Worm (Caenorhabditis elegans) whole organism, L2 larva: Measurements from ENCODE around the gene fbxc-45.

ENCODE experiments used
- ama-1 ChIP-seq: fragments of 150-350 bp; optimal IDR thresholded peaks from 2 replicates; lab custom pipeline; 2018; ENCODE audit warnings: inconsistent platforms
- nhr-10 ChIP-seq: sonication (generic microtip); optimal IDR thresholded peaks from 2 replicates; lab custom pipeline; 2017; ENCODE audit warnings: missing biosample characterization, missing genetic modification characterization
- nhr-129 ChIP-seq: fragments of 150-350 bp; optimal IDR thresholded peaks from 2 replicates; lab custom pipeline; 2014; ENCODE audit warnings: missing biosample characterization, missing genetic modification characterization
- peb-1 ChIP-seq: fragments of 150-350 bp; optimal IDR thresholded peaks from 2 replicates; lab custom pipeline; 2014; ENCODE audit warnings: missing biosample characterization, missing genetic modification characterization
- skn-1 ChIP-seq: sonication (generic microtip); optimal IDR thresholded peaks from 2 replicates; lab custom pipeline; 2017; ENCODE audit warnings: missing biosample characterization, missing genetic modification characterization
- unc-62 ChIP-seq: fragments of 150-350 bp; optimal IDR thresholded peaks from 2 replicates; lab custom pipeline; 2014; ENCODE audit warnings: missing biosample characterization, missing genetic modification reagents, missing genetic modification characterization
- zag-1 ChIP-seq: fragments of 150-350 bp; optimal IDR thresholded peaks from 2 replicates; lab custom pipeline; 2014; ENCODE audit warnings: missing biosample characterization, missing genetic modification characterization

DNA sequence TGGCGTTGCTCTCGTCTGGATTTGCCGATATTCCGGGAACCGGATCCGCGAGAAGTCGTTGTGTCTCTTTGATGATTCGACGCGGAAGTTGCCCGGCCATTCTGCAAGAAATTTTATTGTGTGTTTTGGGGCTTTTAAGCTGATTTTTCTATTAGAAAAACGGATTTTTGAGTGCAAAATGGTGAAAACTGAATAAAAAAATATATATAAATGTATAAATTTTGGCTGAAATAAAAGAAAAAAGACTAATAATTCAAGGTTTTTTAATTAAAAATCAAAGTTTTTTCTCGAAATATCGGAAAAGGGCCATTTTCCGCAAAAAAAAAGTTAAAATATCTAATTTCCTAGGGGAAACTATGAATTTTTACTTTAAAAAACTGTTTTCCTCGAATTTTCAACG, 3.5 kb upstream of the fbxc-45 start, which contains the start of gene ubc-13:
- TF ChIP-seq nhr-129 (no peak), zag-1 (tag; lab: Kevin White, UChicago) (no peak), ama-1 (no peak), skn-1 (no peak), unc-62 (GFP tag; lab: Kevin White, UChicago) (no peak), peb-1 (tag; lab: Kevin White, UChicago) (no peak), nhr-10 (no peak)
